Worm (Caenorhabditis elegans) whole organism, L2 larva: ENCODE results near the gene lst-2.

Experiments used
- C34F6.9 ChIP-seq: fragments of 150-350 bp; optimal IDR thresholded peaks from 2 replicates; lab custom pipeline; 2014; ENCODE audit warnings: missing biosample characterization, missing genetic modification characterization
- F13H6.1 ChIP-seq: sonication (generic microtip); optimal IDR thresholded peaks from 2 replicates; lab custom pipeline; 2016; ENCODE audit warnings: missing genetic modification characterization, missing compliant biosample characterization
- R02D3.7 ChIP-seq: fragments of 150-350 bp; optimal IDR thresholded peaks from 2 replicates; lab custom pipeline; 2014; ENCODE audit warnings: missing biosample characterization, missing genetic modification characterization
- Y55F3AM.14 ChIP-seq: fragments of 200-800 bp; sonication (Bioruptor generic); optimal IDR thresholded peaks from 2 replicates; lab custom pipeline; 2018; ENCODE audit warnings: mild to moderate bottlenecking, missing genetic modification characterization, missing compliant biosample characterization
- ZK546.5 ChIP-seq: sonication (generic microtip); optimal IDR thresholded peaks from 2 replicates; lab custom pipeline; 2017; ENCODE audit warnings: missing biosample characterization, missing genetic modification characterization
- alr-1 ChIP-seq: fragments of 150-350 bp; optimal IDR thresholded peaks from 2 replicates; lab custom pipeline; 2014; ENCODE audit warnings: missing biosample characterization, missing genetic modification characterization
- aly-2 ChIP-seq: fragments of 150-350 bp; optimal IDR thresholded peaks from 2 replicates; lab custom pipeline; 2014; ENCODE audit warnings: missing biosample characterization, missing genetic modification characterization
- blmp-1 ChIP-seq: sonication (generic microtip); optimal IDR thresholded peaks from 2 replicates; lab custom pipeline; 2017; ENCODE audit warnings: missing genetic modification characterization, mild to moderate bottlenecking, missing compliant biosample characterization, antibody characterized with exemption, moderate library complexity; ENCODE audit not compliant: insufficient read depth
- ceh-16 ChIP-seq: fragments of 150-350 bp; optimal IDR thresholded peaks from 2 replicates; lab custom pipeline; 2014; ENCODE audit warnings: missing biosample characterization, missing genetic modification characterization
- ceh-82 ChIP-seq: fragments of 150-350 bp; optimal IDR thresholded peaks from 2 replicates; lab custom pipeline; 2014; ENCODE audit warnings: missing biosample characterization, missing genetic modification characterization
- crh-2 ChIP-seq: sonication (generic microtip); optimal IDR thresholded peaks from 2 replicates; lab custom pipeline; 2017; ENCODE audit warnings: missing biosample characterization, missing genetic modification characterization
- dmd-4 ChIP-seq: sonication (generic microtip); optimal IDR thresholded peaks from 2 replicates; lab custom pipeline; 2017; ENCODE audit warnings: missing biosample characterization, missing genetic modification characterization
- egl-27 ChIP-seq: sonication (generic microtip); optimal IDR thresholded peaks from 3 replicates; lab custom pipeline; 2017; ENCODE audit warnings: missing biosample characterization, missing genetic modification reagents, missing genetic modification characterization
- elt-1 ChIP-seq: fragments of 150-350 bp; optimal IDR thresholded peaks from 2 replicates; lab custom pipeline; 2014; ENCODE audit warnings: missing biosample characterization, missing genetic modification characterization
- elt-3 ChIP-seq: sonication (generic microtip); optimal IDR thresholded peaks from 2 replicates; lab custom pipeline; 2017; ENCODE audit warnings: missing biosample characterization, missing genetic modification characterization
- lin-11 ChIP-seq: fragments of 150-350 bp; sonication (generic microtip); optimal IDR thresholded peaks from 2 replicates; lab custom pipeline; 2014; ENCODE audit warnings: missing biosample characterization, missing genetic modification characterization, inconsistent platforms, mixed read lengths
- lin-39 ChIP-seq: fragments of 150-350 bp; optimal IDR thresholded peaks from 2 replicates; lab custom pipeline; 2014; ENCODE audit warnings: missing biosample characterization, missing genetic modification reagents, missing genetic modification characterization
- mab-5 ChIP-seq: fragments of 150-350 bp; optimal IDR thresholded peaks from 2 replicates; lab custom pipeline; 2014; ENCODE audit warnings: missing biosample characterization, missing genetic modification characterization
- mbf-1 ChIP-seq: sonication (generic microtip); optimal IDR thresholded peaks from 2 replicates; lab custom pipeline; 2017; ENCODE audit warnings: missing biosample characterization, missing genetic modification characterization
- mdl-1 ChIP-seq, 2 experiments: fragments of 150-350 bp in 1 of 2; sonication (generic microtip) in 1 of 2; optimal IDR thresholded peaks; 2 replicates each; lab custom pipeline; 2017; ENCODE audit warnings: missing biosample characterization in 2 of 2, missing genetic modification characterization in 2 of 2
- nhr-10 ChIP-seq: sonication (generic microtip); optimal IDR thresholded peaks from 2 replicates; lab custom pipeline; 2017; ENCODE audit warnings: missing biosample characterization, missing genetic modification characterization
- nhr-11 ChIP-seq: fragments of 150-350 bp; optimal IDR thresholded peaks from 2 replicates; lab custom pipeline; 2014; ENCODE audit warnings: missing biosample characterization, missing genetic modification characterization
- nhr-129 ChIP-seq: fragments of 150-350 bp; optimal IDR thresholded peaks from 2 replicates; lab custom pipeline; 2014; ENCODE audit warnings: missing biosample characterization, missing genetic modification characterization
- nhr-21 ChIP-seq: fragments of 150-350 bp; optimal IDR thresholded peaks from 2 replicates; lab custom pipeline; 2014; ENCODE audit warnings: missing biosample characterization, missing genetic modification characterization
- nhr-23 ChIP-seq: fragments of 150-350 bp; optimal IDR thresholded peaks from 2 replicates; lab custom pipeline; 2014; ENCODE audit warnings: missing biosample characterization, missing genetic modification reagents, missing genetic modification characterization
- nhr-25 ChIP-seq: fragments of 150-350 bp; sonication (generic microtip); optimal IDR thresholded peaks from 3 replicates; lab custom pipeline; 2014; ENCODE audit warnings: missing biosample characterization, missing genetic modification characterization
- nhr-6 ChIP-seq: fragments of 150-350 bp; optimal IDR thresholded peaks from 2 replicates; lab custom pipeline; 2014; ENCODE audit warnings: missing biosample characterization, missing genetic modification characterization
- nhr-77 ChIP-seq: fragments of 150-350 bp; optimal IDR thresholded peaks from 2 replicates; lab custom pipeline; 2014; ENCODE audit warnings: missing biosample characterization, missing genetic modification characterization
- peb-1 ChIP-seq: fragments of 150-350 bp; optimal IDR thresholded peaks from 2 replicates; lab custom pipeline; 2014; ENCODE audit warnings: missing biosample characterization, missing genetic modification characterization
- sem-4 ChIP-seq: fragments of 150-350 bp; optimal IDR thresholded peaks from 2 replicates; lab custom pipeline; 2014; ENCODE audit warnings: missing biosample characterization, missing genetic modification reagents, missing genetic modification characterization
- skn-1 ChIP-seq: sonication (generic microtip); optimal IDR thresholded peaks from 2 replicates; lab custom pipeline; 2017; ENCODE audit warnings: missing biosample characterization, missing genetic modification characterization
- sma-3 ChIP-seq: sonication (generic microtip); optimal IDR thresholded peaks from 2 replicates; lab custom pipeline; 2016; ENCODE audit warnings: missing genetic modification reagents, missing genetic modification characterization, missing compliant biosample characterization
- sma-9 ChIP-seq, 2 experiments: fragments of 150-350 bp in 1 of 2; sonication (generic microtip) in 1 of 2; optimal IDR thresholded peaks; 2 replicates each; lab custom pipeline; 2014 to 2016; ENCODE audit warnings: missing genetic modification characterization in 2 of 2, mild to moderate bottlenecking in 1 of 2, missing biosample characterization in 1 of 2, missing compliant biosample characterization in 1 of 2, missing genetic modification reagents in 1 of 2, moderate library complexity in 1 of 2
- snpc-4 ChIP-seq: fragments of 150-350 bp; optimal IDR thresholded peaks from 2 replicates; lab custom pipeline; 2014; ENCODE audit warnings: missing biosample characterization, missing genetic modification characterization
- unc-39 ChIP-seq: fragments of 150-350 bp; optimal IDR thresholded peaks from 2 replicates; lab custom pipeline; 2014; ENCODE audit warnings: missing biosample characterization, missing genetic modification characterization
- unc-55 ChIP-seq: fragments of 150-350 bp; sonication (generic microtip); optimal IDR thresholded peaks from 3 replicates; lab custom pipeline; 2014; ENCODE audit warnings: missing biosample characterization, missing genetic modification reagents, missing genetic modification characterization
- ztf-1 ChIP-seq: fragments of 200-800 bp; sonication (Bioruptor generic); conservative IDR thresholded peaks from 2 replicates; pipeline ENCODE4 v1.3.6; 2022; ENCODE audit warnings: missing genetic modification characterization, missing compliant biosample characterization
- ztf-4 ChIP-seq: fragments of 150-350 bp; optimal IDR thresholded peaks from 2 replicates; lab custom pipeline; 2014; ENCODE audit warnings: missing biosample characterization, missing genetic modification characterization

lst-2 gene

ce11 chrX:4359030-4359429 lies 24.1 kb downstream of the lst-2 start:
- TF ChIP-seq peb-1 (tag; lab: Kevin White, UChicago) = no peak
- no peak for TF ChIP-seq lin-11 (tag; lab: Kevin White, UChicago)
- no peak for TF ChIP-seq nhr-21 (tag; lab: Kevin White, UChicago)
- no peak for TF ChIP-seq skn-1 (tag; lab: Kevin White, UChicago)

- TF ChIP-seq blmp-1 (tag; lab: Kevin White, UChicago) (no peak), ztf-4 (tag; lab: Kevin White, UChicago) (no peak), ceh-82 (no peak), aly-2 (tag; lab: Kevin White, UChicago) (no peak), R02D3.7 (tag; lab: Kevin White, UChicago) (no peak)
Measured at ce11 chrX:4357467-4357866, 25.7 kb downstream of the lst-2 start, which contains the start of gene F14H12.6. TSS of gene F14H12.6 (minus strand) at chrX:4357567.

ce11 chrX:4353318-4353717 lies 29.8 kb downstream of the lst-2 start, which contains the start of gene col-165:
TSS of gene col-165 (plus strand) at chrX:4353618.
- no peak for TF ChIP-seq nhr-6
- TF ChIP-seq blmp-1 (tag; lab: Kevin White, UChicago) = no peak
- no peak for TF ChIP-seq nhr-21 (tag; lab: Kevin White, UChicago)
- no peak for TF ChIP-seq ceh-16 (tag; lab: Kevin White, UChicago)
- no peak for TF ChIP-seq unc-55 (GFP tag; lab: Kevin White, UChicago)
- no peak for TF ChIP-seq sma-9 (GFP tag; optimal IDR thresholded peaks at IDR 0.05; lab: Kevin White, UChicago)
- TF ChIP-seq sma-9 (tag; optimal IDR thresholded peaks at IDR 0.05; lab: Kevin White, UChicago) = no peak
- TF ChIP-seq mdl-1 (tag; optimal IDR thresholded peaks at IDR 0.05; lab: Kevin White, UChicago) = no peak
- no peak for TF ChIP-seq elt-1 (tag; lab: Kevin White, UChicago)
- TF ChIP-seq C34F6.9 (tag; lab: Kevin White, UChicago) = no peak
- TF ChIP-seq mab-5 (tag; lab: Kevin White, UChicago) = no peak
- TF ChIP-seq nhr-23 = no peak
- TF ChIP-seq dmd-4 (tag; lab: Kevin White, UChicago) = no peak
- TF ChIP-seq sma-3 (GFP tag; lab: Kevin White, UChicago) = no peak
- TF ChIP-seq crh-2 (tag; lab: Kevin White, UChicago) = no peak
- TF ChIP-seq egl-27 (tag; lab: Kevin White, UChicago) = no peak

DNA sequence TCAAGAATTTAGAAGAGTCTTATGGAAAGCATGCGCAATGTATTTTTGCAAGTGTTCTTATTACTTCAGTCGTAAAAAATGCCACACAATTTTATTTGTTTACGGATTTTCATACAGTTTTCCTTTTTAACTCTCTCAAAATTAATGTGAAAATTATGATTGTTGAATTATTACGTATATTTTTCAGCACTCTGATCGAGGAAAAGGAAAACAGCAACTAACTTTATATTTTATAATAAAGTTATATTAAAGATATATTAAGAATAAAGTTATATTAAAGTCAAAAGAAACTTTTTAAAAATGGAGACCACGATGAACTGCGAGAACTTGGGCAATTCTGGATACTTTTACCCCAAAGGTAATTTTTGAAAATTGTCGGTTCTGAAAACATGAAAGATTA lies 33.0 kb downstream of the lst-2 start, which contains the start of gene F14H12.2:
TSS of gene F14H12.2 (plus strand) at position 301 of the 400 bp plus-strand sequence.
- TF ChIP-seq aly-2 (tag; lab: Kevin White, UChicago) (no peak), mbf-1 (no peak), unc-55 (GFP tag; lab: Kevin White, UChicago) (no peak), alr-1 (tag; lab: Kevin White, UChicago) (no peak), F13H6.1 (tag; lab: Kevin White, UChicago) (no peak), nhr-11 (tag; lab: Kevin White, UChicago) (no peak), egl-27 (tag; lab: Kevin White, UChicago) (no peak), sem-4 (tag; lab: Kevin White, UChicago) (no peak), mab-5 (tag; lab: Kevin White, UChicago) (no peak), unc-39 (tag; lab: Kevin White, UChicago) (no peak)

DNA sequence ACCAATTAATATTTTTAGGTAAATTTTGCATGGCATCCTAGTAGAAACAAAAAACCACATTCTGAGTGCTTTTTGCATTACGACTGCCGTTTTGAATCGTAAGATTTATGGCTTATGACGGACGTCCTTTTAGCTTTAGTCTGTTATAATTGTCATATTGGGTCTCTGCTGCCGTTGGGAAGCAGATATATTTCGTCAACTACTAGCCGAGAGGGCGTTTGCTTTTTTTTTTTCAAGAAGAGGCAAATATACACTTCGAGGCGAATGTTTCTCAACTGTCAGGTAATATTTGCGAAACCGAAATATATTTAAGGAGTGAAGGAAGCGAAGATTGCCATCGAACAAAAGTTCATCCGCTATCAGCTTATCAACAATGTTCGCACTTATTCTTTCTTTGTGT lies 39.3 kb downstream of the lst-2 start, which contains the start of gene F14H12.3:
TSS of gene F14H12.3 (plus strand) at position 301 of the 400 bp plus-strand sequence.
- TF ChIP-seq unc-39 (tag; lab: Kevin White, UChicago) (no peak), skn-1 (tag; lab: Kevin White, UChicago) (no peak), blmp-1 (tag; lab: Kevin White, UChicago) (no peak), Y55F3AM.14 (GFP tag; lab: Kevin White, UChicago) (no peak), lin-39 (no peak), nhr-77 (tag; lab: Kevin White, UChicago) (no peak), snpc-4 (tag; lab: Kevin White, UChicago) (no peak), dmd-4 (tag; lab: Kevin White, UChicago) (no peak), nhr-10 (tag; lab: Kevin White, UChicago) (no peak), ztf-1 (GFP tag; lab: Robert Waterston, UW) (no peak), nhr-129 (tag; lab: Kevin White, UChicago) (no peak), F13H6.1 (tag; lab: Kevin White, UChicago) (no peak), ztf-4 (tag; lab: Kevin White, UChicago) (no peak), ZK546.5 (tag; lab: Kevin White, UChicago) (no peak), alr-1 (tag; lab: Kevin White, UChicago) (no peak), nhr-25 (tag; lab: Kevin White, UChicago) (no peak), elt-3 (tag; lab: Kevin White, UChicago) (no peak)
